Fruit fly (Drosophila melanogaster) whole organism, prepupa: ENCODE results near the gene CG31705.

Experiments used
- CG8632 ChIP-seq: fragments of 200-800 bp; sonication (Bioruptor generic); optimal IDR thresholded peaks from 3 replicates; lab custom pipeline; 2016; ENCODE audit warnings: missing biosample characterization, missing genetic modification characterization
- Eip78C ChIP-seq: fragments of 200-800 bp; sonication (Bioruptor generic); peaks from one replicate; lab custom pipeline; 2016; ENCODE audit warnings: missing biosample characterization, missing genetic modification characterization
- fd85E ChIP-seq: fragments of 200-800 bp; sonication (Bioruptor generic); optimal IDR thresholded peaks from 3 replicates; lab custom pipeline; 2016; ENCODE audit warnings: missing biosample characterization, missing genetic modification characterization

dm6 chr2L:11553825-11554224 is 25.8 kb upstream of the CG31705 start:
- no peak for TF ChIP-seq fd85E (GFP tag; lab: Kevin White, UChicago)
- no peak for TF ChIP-seq Eip78C (GFP tag; lab: Kevin White, UChicago)
- no peak for TF ChIP-seq CG8632 (GFP tag; lab: Kevin White, UChicago)
